Worm (Caenorhabditis elegans) whole organism, young adult: ENCODE data around the gene bed-3.

ENCODE experiments used
- K11D2.4 ChIP-seq: fragments of 200-800 bp; sonication (Bioruptor generic); IDR thresholded peaks from 2 replicates; pipeline ENCODE4 v1.3.6; 2022; ENCODE audit warnings: missing genetic modification reagents, missing genetic modification characterization, missing compliant biosample characterization
- K12H6.12 ChIP-seq: fragments of 200-800 bp; sonication (Bioruptor generic); optimal IDR thresholded peaks from 2 replicates; lab custom pipeline; 2018; ENCODE audit warnings: mild to moderate bottlenecking, missing genetic modification characterization, missing compliant biosample characterization
- Y53G8AR.9 ChIP-seq: fragments of 200-800 bp; sonication (Bioruptor generic); conservative IDR thresholded peaks from 2 replicates; pipeline ENCODE4 v1.3.6; 2022; ENCODE audit warnings: missing genetic modification reagents, missing genetic modification characterization, missing compliant biosample characterization
- akir-1 ChIP-seq: fragments of 200-800 bp; sonication (Bioruptor generic); optimal IDR thresholded peaks from 2 replicates; lab custom pipeline; 2018; ENCODE audit warnings: mild to moderate bottlenecking, missing genetic modification characterization, moderate library complexity, missing compliant biosample characterization
- ama-1 ChIP-seq, 3 experiments: fragments of 150-350 bp in 1 of 3; sonication (generic microtip) in 2 of 3; optimal IDR thresholded peaks; 2 replicates each; lab custom pipeline; 2014 to 2018; ENCODE audit warnings: missing biosample characterization in 2 of 3, missing genetic modification characterization in 2 of 3, missing genetic modification reagents in 2 of 3
- hrde-1 ChIP-seq: sonication (generic microtip); optimal IDR thresholded peaks from 2 replicates; lab custom pipeline; 2016; ENCODE audit warnings: missing genetic modification characterization, mild to moderate bottlenecking, missing compliant biosample characterization, moderate library complexity, missing genotype, missing genetic modification reagents, borderline replicate concordance
- lir-1 ChIP-seq: fragments of 200-800 bp; sonication (Bioruptor generic); conservative IDR thresholded peaks from 2 replicates; pipeline ENCODE4 v1.3.6; 2022; ENCODE audit warnings: missing genetic modification reagents, missing genetic modification characterization, missing compliant biosample characterization
- nfya-1 ChIP-seq: sonication (generic microtip); optimal IDR thresholded peaks from 2 replicates; lab custom pipeline; 2017; ENCODE audit warnings: antibody characterized with exemption, missing compliant biosample characterization, missing genetic modification characterization, borderline replicate concordance; ENCODE audit not compliant: insufficient read depth
- pha-4 ChIP-seq: fragments of 150-350 bp; sonication (generic microtip); optimal IDR thresholded peaks from 2 replicates; lab custom pipeline; 2014; ENCODE audit warnings: missing biosample characterization, missing genetic modification reagents, missing genetic modification characterization
- sea-2 ChIP-seq: fragments of 200-800 bp; sonication (Bioruptor generic); IDR thresholded peaks from 2 replicates; pipeline ENCODE4 v1.3.6; 2022; ENCODE audit warnings: missing genetic modification characterization, missing compliant biosample characterization
- snpc-4 ChIP-seq, 5 experiments: fragments of 150-350 bp in 1 of 5; sonication (generic microtip) in 4 of 5; optimal IDR thresholded peaks; 2 replicates each; lab custom pipeline; 2014 to 2018; ENCODE audit warnings: missing genetic modification characterization in 5 of 5, missing biosample characterization in 3 of 5, antibody characterized with exemption in 2 of 5, mild to moderate bottlenecking in 2 of 5, missing compliant biosample characterization in 2 of 5, missing genotype in 2 of 5, moderate library complexity in 2 of 5, missing genetic modification reagents in 1 of 5
- unc-130 ChIP-seq: sonication (generic microtip); optimal IDR thresholded peaks from 2 replicates; lab custom pipeline; 2016; ENCODE audit warnings: missing genetic modification reagents, missing genetic modification characterization, missing compliant biosample characterization

DNA sequence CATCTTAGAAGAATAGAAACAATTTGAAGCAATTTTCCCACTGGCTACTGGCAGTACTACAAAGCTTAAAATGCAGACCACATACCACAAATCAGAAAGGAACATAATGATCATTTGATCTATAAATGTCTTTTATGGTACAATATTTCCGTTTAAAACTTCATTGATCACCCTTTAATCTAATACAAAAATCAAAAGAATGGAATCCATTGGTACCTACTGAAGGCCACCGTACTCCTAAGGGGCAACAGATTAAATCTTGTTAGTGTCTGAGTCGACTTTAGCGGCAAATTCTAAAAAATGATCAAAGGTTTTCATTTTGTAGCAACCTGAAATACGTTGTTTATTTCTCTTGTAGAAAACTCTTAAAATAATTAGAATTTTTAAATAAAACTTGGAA lies 44.1 kb upstream of the bed-3 start:
- TF ChIP-seq Y53G8AR.9, result no peak
- TF ChIP-seq K11D2.4, result no peak
- no peak for TF ChIP-seq hrde-1
- no peak for TF ChIP-seq unc-130 (GFP tag; lab: Kevin White, UChicago)
- TF ChIP-seq pha-4 (tag; lab: Kevin White, UChicago), result no peak
- TF ChIP-seq lir-1, result no peak
- no peak for TF ChIP-seq ama-1 (optimal IDR thresholded peaks at IDR 0.05; lab: Kevin White, UChicago)
- TF ChIP-seq ama-1 (GFP tag; optimal IDR thresholded peaks at IDR 0.05; lab: Kevin White, UChicago), result no peak
- TF ChIP-seq K12H6.12, result no peak
- TF ChIP-seq snpc-4 (GFP tag; optimal IDR thresholded peaks at IDR 0.05; lab: Kevin White, UChicago), result no peak
- no peak for TF ChIP-seq snpc-4 (tag; optimal IDR thresholded peaks at IDR 0.05; lab: Kevin White, UChicago)
- no peak for TF ChIP-seq sea-2 (GFP tag; lab: Robert Waterston, UW)
- no peak for TF ChIP-seq akir-1 (GFP tag; lab: Kevin White, UChicago)
- TF ChIP-seq nfya-1 (tag; lab: Kevin White, UChicago), result no peak
